Worm (Caenorhabditis elegans) whole organism, mixed stage, embryonic: ENCODE data around the gene nhr-195.

Source experiments
- ces-1 ChIP-seq: fragments of 150-350 bp; optimal IDR thresholded peaks from 2 replicates; lab custom pipeline; 2014; ENCODE audit warnings: missing biosample characterization, missing genetic modification reagents, missing genetic modification characterization
- pha-4 ChIP-seq: fragments of 150-350 bp; optimal IDR thresholded peaks from 2 replicates; lab custom pipeline; 2018; ENCODE audit warnings: missing biosample characterization, missing genetic modification reagents, missing genetic modification characterization

ce11 chrV:8984783-8985182 lies 12.6 kb upstream of the nhr-195 start:
- TF ChIP-seq pha-4 (no peak), ces-1 (no peak)
